Fruit fly (Drosophila melanogaster) whole organism, embryonic: ENCODE measurements around the gene CG11791.

Experiments used
- B-H2 ChIP-seq: fragments of 200-800 bp; sonication (Bioruptor generic); optimal IDR thresholded peaks from 2 replicates; lab custom pipeline; 2018; ENCODE audit warnings: missing biosample characterization, mild to moderate bottlenecking, missing genetic modification characterization
- C15 ChIP-seq: fragments of 200-800 bp; sonication (Bioruptor generic); IDR thresholded peaks from 3 replicates; pipeline ENCODE4 v1.3.6; 2022; ENCODE audit warnings: missing biosample characterization, missing genetic modification characterization
- CG10321 ChIP-seq: fragments of 200-800 bp; sonication (Bioruptor generic); IDR thresholded peaks from 2 replicates; pipeline ENCODE4 v1.3.6; 2022; ENCODE audit warnings: missing biosample characterization, missing genetic modification characterization
- CG11085 ChIP-seq: fragments of 200-800 bp; sonication (Bioruptor generic); IDR thresholded peaks from 2 replicates; pipeline ENCODE4 v1.3.6; 2022; ENCODE audit warnings: missing biosample characterization, missing genetic modification characterization
- CG11398 ChIP-seq: fragments of 200-800 bp; sonication (Bioruptor generic); optimal IDR thresholded peaks from 2 replicates; lab custom pipeline; 2016; ENCODE audit warnings: missing biosample characterization, missing genetic modification characterization
- CG1233 ChIP-seq: fragments of 200-800 bp; sonication (Bioruptor generic); optimal IDR thresholded peaks from 4 replicates; lab custom pipeline; 2018; ENCODE audit warnings: missing biosample characterization, mild to moderate bottlenecking, missing genetic modification characterization
- CG12659 ChIP-seq: fragments of 200-800 bp; sonication (Bioruptor generic); optimal IDR thresholded peaks from 3 replicates; lab custom pipeline; 2017; ENCODE audit warnings: mild to moderate bottlenecking, missing biosample characterization, missing genetic modification reagents, missing genetic modification characterization
- CG13424 ChIP-seq: fragments of 200-800 bp; sonication (Bioruptor generic); optimal IDR thresholded peaks from 2 replicates; lab custom pipeline; 2019; ENCODE audit warnings: missing biosample characterization, mild to moderate bottlenecking, missing genetic modification characterization, moderate library complexity
- CG15073 ChIP-seq: fragments of 200-800 bp; sonication (Bioruptor generic); optimal IDR thresholded peaks from 2 replicates; lab custom pipeline; 2016; ENCODE audit warnings: missing biosample characterization, missing genetic modification characterization
- CG18262 ChIP-seq: fragments of 200-800 bp; optimal IDR thresholded peaks from 3 replicates; lab custom pipeline; 2019; ENCODE audit warnings: missing biosample characterization, mild to moderate bottlenecking, missing genetic modification characterization, moderate library complexity
- CG2875 ChIP-seq: fragments of 200-800 bp; sonication (Bioruptor generic); optimal IDR thresholded peaks from 2 replicates; lab custom pipeline; 2017; ENCODE audit warnings: missing biosample characterization, mild to moderate bottlenecking, missing genetic modification characterization, missing genetic modification reagents
- CG31441 ChIP-seq: fragments of 200-800 bp; sonication (Bioruptor generic); IDR thresholded peaks from 2 replicates; pipeline ENCODE4 v1.3.6; 2022; ENCODE audit warnings: missing biosample characterization, missing genetic modification characterization
- CG33213 ChIP-seq: fragments of 200-800 bp; sonication (Bioruptor generic); optimal IDR thresholded peaks from 3 replicates; lab custom pipeline; 2016; ENCODE audit warnings: missing biosample characterization, missing genetic modification characterization
- CG4820 ChIP-seq: fragments of 200-800 bp; sonication (Bioruptor generic); optimal IDR thresholded peaks from 3 replicates; lab custom pipeline; 2016; ENCODE audit warnings: missing biosample characterization, missing genetic modification characterization
- CG6791 ChIP-seq: fragments of 200-800 bp; sonication (Bioruptor generic); IDR thresholded peaks from 3 replicates; pipeline ENCODE4 v1.3.6; 2022; ENCODE audit warnings: missing biosample characterization, missing genetic modification characterization; ENCODE audit not compliant: partially characterized antibody
- CG7928 ChIP-seq: fragments of 200-800 bp; sonication (Bioruptor generic); optimal IDR thresholded peaks from 2 replicates; lab custom pipeline; 2017; ENCODE audit warnings: missing biosample characterization, mild to moderate bottlenecking, missing genetic modification characterization
- CG9797 ChIP-seq: fragments of 200-800 bp; sonication (Bioruptor generic); optimal IDR thresholded peaks from 3 replicates; lab custom pipeline; 2018; ENCODE audit warnings: missing biosample characterization, mild to moderate bottlenecking, missing genetic modification characterization
- Dref ChIP-seq: fragments of 200-800 bp; sonication (Bioruptor generic); IDR thresholded peaks from 2 replicates; pipeline ENCODE4 v1.3.6; 2022; ENCODE audit warnings: missing biosample characterization, missing genetic modification characterization
- Drgx ChIP-seq: fragments of 200-800 bp; sonication (Bioruptor generic); IDR thresholded peaks from 2 replicates; pipeline ENCODE4 v1.3.6; 2022; ENCODE audit warnings: missing biosample characterization, missing genetic modification characterization
- E2f1 ChIP-seq: fragments of 200-800 bp; sonication (Bioruptor generic); IDR thresholded peaks from 2 replicates; pipeline ENCODE4 v1.3.6; 2022; ENCODE audit warnings: missing biosample characterization, missing genetic modification characterization
- GATAe ChIP-seq: fragments of 200-800 bp; sonication (Bioruptor generic); conservative IDR thresholded peaks from 2 replicates; pipeline ENCODE4 v1.3.6; 2022; ENCODE audit warnings: missing biosample characterization, missing genetic modification characterization
- Gug ChIP-seq: fragments of 200-800 bp; sonication (Bioruptor generic); IDR thresholded peaks from 4 replicates; pipeline ENCODE4 v1.3.6; 2022; ENCODE audit warnings: missing biosample characterization, missing genetic modification characterization
- MBD-R2 ChIP-seq: fragments of 200-800 bp; sonication (Bioruptor generic); IDR thresholded peaks from 2 replicates; pipeline ENCODE4 v1.3.6; 2022; ENCODE audit warnings: missing biosample characterization, missing genetic modification characterization
- NC2β ChIP-seq: fragments of 200-800 bp; sonication (Bioruptor generic); optimal IDR thresholded peaks from 2 replicates; lab custom pipeline; 2016; ENCODE audit warnings: missing biosample characterization, missing genetic modification characterization
- NK7.1 ChIP-seq: fragments of 200-800 bp; sonication (Bioruptor generic); optimal IDR thresholded peaks from 3 replicates; lab custom pipeline; 2016; ENCODE audit warnings: missing biosample characterization, missing genetic modification characterization
- Nf-YC ChIP-seq: fragments of 200-800 bp; optimal IDR thresholded peaks from 3 replicates; lab custom pipeline; 2019; ENCODE audit warnings: missing biosample characterization, mild to moderate bottlenecking, missing genetic modification characterization, moderate library complexity
- NfI ChIP-seq: fragments of 200-800 bp; sonication (Bioruptor generic); optimal IDR thresholded peaks from 3 replicates; lab custom pipeline; 2018; ENCODE audit warnings: missing biosample characterization, mild to moderate bottlenecking, missing genetic modification characterization, moderate library complexity
- Opbp ChIP-seq: fragments of 200-800 bp; sonication (Bioruptor generic); IDR thresholded peaks from 3 replicates; pipeline ENCODE4 v1.3.6; 2022; ENCODE audit warnings: missing biosample characterization, missing genetic modification characterization; ENCODE audit not compliant: partially characterized antibody
- Ssrp ChIP-seq: fragments of 200-800 bp; sonication (Bioruptor generic); optimal IDR thresholded peaks from 2 replicates; lab custom pipeline; 2018; ENCODE audit warnings: missing biosample characterization, mild to moderate bottlenecking, missing genetic modification characterization, moderate library complexity
- ac ChIP-seq: fragments of 200-800 bp; sonication (Bioruptor generic); optimal IDR thresholded peaks from 3 replicates; lab custom pipeline; 2017; ENCODE audit warnings: missing biosample characterization, mild to moderate bottlenecking, missing genetic modification characterization
- ap ChIP-seq: fragments of 200-800 bp; sonication (Bioruptor generic); IDR thresholded peaks from 2 replicates; pipeline ENCODE4 v1.3.6; 2022; ENCODE audit warnings: missing biosample characterization, missing genetic modification characterization
- az2 ChIP-seq: fragments of 200-800 bp; sonication (Bioruptor generic); optimal IDR thresholded peaks from 3 replicates; lab custom pipeline; 2016; ENCODE audit warnings: missing biosample characterization, missing genetic modification characterization
- bcd ChIP-seq: fragments of 200-800 bp; sonication (Bioruptor generic); optimal IDR thresholded peaks from 2 replicates; lab custom pipeline; 2017; ENCODE audit warnings: missing biosample characterization, mild to moderate bottlenecking, missing genetic modification characterization
- cad ChIP-seq: fragments of >200 bp; optimal IDR thresholded peaks from 2 replicates; lab custom pipeline; 2017; ENCODE audit warnings: missing biosample characterization, missing genetic modification characterization
- crp ChIP-seq, 2 experiments: fragments of 200-800 bp; sonication (Bioruptor generic); optimal IDR thresholded peaks; 2 replicates in 1 of 2; 3 replicates in 1 of 2; lab custom pipeline; 2017; ENCODE audit warnings: missing biosample characterization in 2 of 2, missing genetic modification characterization in 2 of 2, mild to moderate bottlenecking in 1 of 2, moderate library complexity in 1 of 2
- dati ChIP-seq: fragments of 200-800 bp; sonication (Bioruptor generic); IDR thresholded peaks from 2 replicates; pipeline ENCODE4 v1.3.6; 2022; ENCODE audit warnings: missing biosample characterization, missing genetic modification characterization
- dmrt99B ChIP-seq: fragments of 200-800 bp; sonication (Bioruptor generic); optimal IDR thresholded peaks from 2 replicates; lab custom pipeline; 2018; ENCODE audit warnings: missing biosample characterization, mild to moderate bottlenecking, missing genetic modification characterization, moderate library complexity
- dysf ChIP-seq: fragments of 200-800 bp; sonication (Bioruptor generic); IDR thresholded peaks from 3 replicates; pipeline ENCODE4 v1.3.6; 2022; ENCODE audit warnings: missing biosample characterization, missing genetic modification characterization
- eve ChIP-seq, 2 experiments: fragments of >200 bp; optimal IDR thresholded peaks; 2 replicates each; lab custom pipeline; 2017; ENCODE audit warnings: missing biosample characterization in 2 of 2, missing genetic modification characterization in 2 of 2
- gfzf ChIP-seq: fragments of 200-800 bp; sonication (Bioruptor generic); optimal IDR thresholded peaks from 2 replicates; lab custom pipeline; 2016; ENCODE audit warnings: missing biosample characterization, mild to moderate bottlenecking, missing genetic modification characterization, moderate library complexity
- ind ChIP-seq: fragments of 200-800 bp; sonication (Bioruptor generic); optimal IDR thresholded peaks from 3 replicates; lab custom pipeline; 2016; ENCODE audit warnings: missing biosample characterization, missing genetic modification characterization
- jing ChIP-seq: fragments of 200-800 bp; sonication (Bioruptor generic); optimal IDR thresholded peaks from 2 replicates; lab custom pipeline; 2018; ENCODE audit warnings: missing biosample characterization, mild to moderate bottlenecking, missing genetic modification characterization
- ken ChIP-seq: fragments of 200-800 bp; sonication (Bioruptor generic); IDR thresholded peaks from 3 replicates; pipeline ENCODE4 v1.3.6; 2022; ENCODE audit warnings: missing biosample characterization, missing genetic modification characterization
- lov ChIP-seq, 2 experiments: fragments of 200-800 bp in 1 of 2; fragments of >200 bp in 1 of 2; sonication (Bioruptor generic) in 1 of 2; IDR thresholded peaks in 1 of 2; optimal IDR thresholded peaks in 1 of 2; 2 replicates in 1 of 2; 3 replicates in 1 of 2; pipeline versions ENCODE4 v1.3.6 to Lab custom; 2017 to 2022; ENCODE audit warnings: missing biosample characterization in 1 of 2, missing genetic modification characterization in 1 of 2
- row ChIP-seq: fragments of 200-800 bp; sonication (Bioruptor generic); IDR thresholded peaks from 3 replicates; pipeline ENCODE4 v1.3.6; 2022; ENCODE audit warnings: missing biosample characterization, missing genetic modification characterization
- sd ChIP-seq: fragments of 200-800 bp; sonication (Bioruptor generic); optimal IDR thresholded peaks from 3 replicates; lab custom pipeline; 2018; ENCODE audit warnings: missing biosample characterization, mild to moderate bottlenecking, missing genetic modification characterization, moderate library complexity
- seq ChIP-seq: fragments of 200-800 bp; sonication (Bioruptor generic); IDR thresholded peaks from 2 replicates; pipeline ENCODE4 v1.3.6; 2022; ENCODE audit warnings: missing biosample characterization, missing genetic modification characterization
- stc ChIP-seq: fragments of 200-800 bp; sonication (Bioruptor generic); IDR thresholded peaks from 2 replicates; pipeline ENCODE4 v1.3.6; 2022; ENCODE audit warnings: missing biosample characterization, missing genetic modification characterization
- tup ChIP-seq: fragments of 200-800 bp; sonication (Bioruptor generic); optimal IDR thresholded peaks from 2 replicates; lab custom pipeline; 2016; ENCODE audit warnings: missing biosample characterization, mild to moderate bottlenecking, missing genetic modification characterization, moderate library complexity

CG11791 gene

dm6 chr3R:25069569-25069968 is 20.2 kb downstream of the CG11791 start, which contains the start of the genes Stt3B and CG11839 (continued):
- TF ChIP-seq CG9797 (GFP tag; lab: Kevin White, UChicago) (peak; percentile 39), CG31441 (no peak), cad (GFP tag; lab: Kevin White, UChicago) (no peak), NC2β (GFP tag; lab: Kevin White, UChicago) (peak; percentile 71), eve (GFP tag; optimal IDR thresholded peaks at IDR 0.05; lab: Kevin White, UChicago) (no peak), bcd (GFP tag; lab: Kevin White, UChicago) (no peak), B-H2 (peak; percentile 62), CG7928 (GFP tag; lab: Kevin White, UChicago) (peak; percentile 91), Dref (GFP tag; lab: Robert Waterston, UW) (peak; percentile 89), GATAe (GFP tag; lab: Robert Waterston, UW) (no peak), CG13424 (tag; lab: Kevin White, UChicago) (peak; percentile 77), ind (GFP tag; lab: Kevin White, UChicago) (peak; percentile 81), NK7.1 (GFP tag; lab: Kevin White, UChicago) (no peak), NfI (GFP tag; lab: Kevin White, UChicago) (no peak), ap (GFP tag; lab: Robert Waterston, UW) (no peak), sd (tag; lab: Kevin White, UChicago) (no peak), CG4820 (peak; percentile 66), tup (GFP tag; lab: Kevin White, UChicago) (peak; percentile 19), dati (GFP tag; lab: Robert Waterston, UW) (no peak), lov (optimal IDR thresholded peaks at IDR 0.05; lab: Kevin White, UChicago) (no peak), lov (GFP tag; IDR thresholded peaks at IDR 0.05; lab: Robert Waterston, UW) (no peak), E2f1 (GFP tag; lab: Robert Waterston, UW) (peak; percentile 61; the same call in 1 of the 2 replicates), CG18262 (tag; lab: Kevin White, UChicago) (peak; percentile 70), CG10321 (GFP tag; lab: Robert Waterston, UW) (no peak), Drgx (GFP tag; lab: Robert Waterston, UW) (no peak), dysf (peak; percentile 71; the same call in 2 of the 3 replicates), Ssrp (tag; lab: Kevin White, UChicago) (peak; percentile 54), jing (GFP tag; lab: Kevin White, UChicago) (no peak), seq (no peak), stc (GFP tag; lab: Robert Waterston, UW) (0 out of 2 replicates have a peak, but pooled peaks have one; percentile 21), CG1233 (peak; percentile 21), CG2875 (GFP tag; lab: Kevin White, UChicago) (no peak)

dm6 chr3R:25070871-25071270 is 21.5 kb downstream of the CG11791 start, which contains the start of gene CG11836:
CG11836 (plus strand) TSS chr3R:25071126.
- TF ChIP-seq Nf-YC (tag; lab: Kevin White, UChicago), result no peak
- peak; percentile 59 for TF ChIP-seq gfzf
- TF ChIP-seq MBD-R2 (GFP tag; lab: Robert Waterston, UW), result 0 out of 2 replicates have a peak, but pooled peaks have one; percentile 8
- peak in 1 of 2 experiments; percentile 74 for TF ChIP-seq crp (GFP tag; optimal IDR thresholded peaks at IDR 0.05; lab: Kevin White, UChicago)
- 0 out of 3 replicates have a peak, but pooled peaks have one; percentile 29 for TF ChIP-seq row

- TF ChIP-seq CG33213 (GFP tag; lab: Kevin White, UChicago) (no peak), CG12659 (GFP tag; lab: Kevin White, UChicago) (peak; percentile 54), ac (GFP tag; lab: Kevin White, UChicago) (no peak), CG11085 (GFP tag; lab: Robert Waterston, UW) (no peak), CG15073 (GFP tag; lab: Kevin White, UChicago) (no peak), Gug (GFP tag; lab: Robert Waterston, UW) (no peak), CG11398 (GFP tag; lab: Kevin White, UChicago) (no peak), az2 (GFP tag; lab: Kevin White, UChicago) (peak; percentile 2), Opbp (peak; percentile 47; the same call in 1 of the 3 replicates), C15 (GFP tag; lab: Robert Waterston, UW) (no peak), CG6791 (GFP tag; lab: Robert Waterston, UW) (0 out of 3 replicates have a peak, but pooled peaks have one; percentile 39), dmrt99B (no peak), ken (GFP tag; lab: Robert Waterston, UW) (no peak), MBD-R2 (GFP tag; lab: Robert Waterston, UW) (peak; percentile 62; the same call in 1 of the 2 replicates)
Measured at dm6 chr3R:25074558-25074964, 25.1 kb downstream of the CG11791 start, which contains the start of the genes shams and CG11920. shams (minus strand) TSS chr3R:25074607. CG11920 (plus strand) TSS chr3R:25074877.
